Fruit fly (Drosophila melanogaster): ENCODE data around the gene CG14631.

The CG14631 gene

DNA sequence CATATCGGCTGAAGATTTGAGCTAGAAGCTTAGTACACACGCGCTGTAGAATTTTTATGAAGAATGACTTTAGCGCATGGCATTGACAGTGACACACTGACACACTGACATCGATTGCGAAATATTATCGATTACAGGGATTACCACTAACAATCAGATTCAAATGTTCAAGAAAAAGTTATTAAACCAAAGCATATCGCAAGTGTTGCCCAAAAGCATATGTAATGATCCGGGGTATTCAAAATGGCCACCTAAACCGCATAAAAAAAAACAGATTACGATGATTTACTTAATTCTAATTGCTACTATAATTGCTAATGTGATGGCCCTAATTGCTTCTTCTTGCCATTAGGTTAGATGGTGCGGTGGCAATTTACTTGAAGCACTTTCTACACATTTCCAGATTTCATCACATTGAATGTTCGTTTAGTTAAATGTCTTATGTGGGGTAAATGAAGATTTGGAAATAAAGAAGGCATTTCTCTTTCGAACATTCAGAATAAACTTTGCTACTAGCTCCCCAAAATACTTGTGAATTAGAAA, at the start of gene CG14631, which contains the start of gene TfIIA-S-2:
Gene CG14631, plus strand, starts transcription at position 493 of the 543 bp plus-strand sequence.
Gene TfIIA-S-2, minus strand, starts transcription at position 101 of the 543 bp plus-strand sequence.
- TF ChIP-seq CTCF (optimal IDR thresholded peaks at IDR 0.05) (no peak), CG8478 (optimal IDR thresholded peaks at IDR 0.05) (no peak)

dm6 chrX:964012-964411, 47.8 kb upstream of the CG14631 start:
- TF ChIP-seq CG8478 (optimal IDR thresholded peaks at IDR 0.05) (no peak), CTCF (optimal IDR thresholded peaks at IDR 0.05) (no peak)

dm6 chrX:966818-967217, 45.0 kb upstream of the CG14631 start:
- TF ChIP-seq CG8478 (optimal IDR thresholded peaks at IDR 0.05), result no peak
- TF ChIP-seq CTCF (optimal IDR thresholded peaks at IDR 0.05), result no peak

DNA sequence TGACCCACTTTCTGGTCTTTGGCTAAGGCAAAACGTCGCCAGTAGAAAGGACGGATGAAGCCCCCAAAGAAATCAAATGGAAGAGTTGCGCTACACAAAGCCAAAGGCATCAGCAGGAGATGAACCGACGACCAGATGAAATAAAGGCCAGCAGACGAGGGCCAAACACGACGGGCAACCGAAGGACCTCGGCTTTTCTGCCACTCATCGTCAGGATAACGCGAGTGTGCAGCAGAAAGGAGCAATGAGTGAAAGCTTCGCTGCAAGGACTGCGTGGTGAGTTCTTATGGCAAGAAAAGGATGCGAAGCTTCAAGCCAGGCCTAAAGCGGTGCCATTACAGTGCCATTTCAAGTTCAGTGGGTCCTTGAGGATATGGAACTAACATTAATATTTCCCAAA, 25.9 kb upstream of the CG14631 start:
- TF ChIP-seq CG8478 (optimal IDR thresholded peaks at IDR 0.05) (no peak), CTCF (optimal IDR thresholded peaks at IDR 0.05) (no peak)

- TF ChIP-seq CTCF (optimal IDR thresholded peaks at IDR 0.05) (no peak), CG8478 (optimal IDR thresholded peaks at IDR 0.05) (no peak)
Observed at dm6 chrX:990218-990617, 21.6 kb upstream of the CG14631 start, which contains the start of gene CG18823. TSS of gene CG18823 (plus strand) at chrX:990518.

DNA sequence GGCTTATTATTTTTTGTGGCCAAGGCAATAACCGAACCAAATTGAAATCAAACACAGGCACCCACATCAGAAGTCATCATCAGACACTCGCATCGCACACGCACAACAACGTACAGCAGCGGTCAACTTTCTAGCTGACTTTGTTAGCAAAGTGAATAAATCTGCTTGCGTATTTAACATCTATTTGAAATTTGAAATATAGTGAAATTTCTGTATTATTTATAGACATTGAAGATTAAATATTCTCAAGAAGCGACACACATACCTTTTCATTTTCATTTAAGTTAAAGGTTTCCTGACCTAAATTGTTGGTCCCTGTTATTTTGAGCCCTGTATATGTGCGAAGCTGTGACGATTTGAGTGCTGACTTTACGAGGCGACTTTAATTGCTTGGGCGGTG, 13.0 kb upstream of the CG14631 start:
- TF ChIP-seq CG8478 (optimal IDR thresholded peaks at IDR 0.05) (no peak), CTCF (optimal IDR thresholded peaks at IDR 0.05) (no peak)

dm6 chrX:1006182-1006581, 5.7 kb upstream of the CG14631 start:
- no peak for TF ChIP-seq CG8478 (optimal IDR thresholded peaks at IDR 0.05)

DNA sequence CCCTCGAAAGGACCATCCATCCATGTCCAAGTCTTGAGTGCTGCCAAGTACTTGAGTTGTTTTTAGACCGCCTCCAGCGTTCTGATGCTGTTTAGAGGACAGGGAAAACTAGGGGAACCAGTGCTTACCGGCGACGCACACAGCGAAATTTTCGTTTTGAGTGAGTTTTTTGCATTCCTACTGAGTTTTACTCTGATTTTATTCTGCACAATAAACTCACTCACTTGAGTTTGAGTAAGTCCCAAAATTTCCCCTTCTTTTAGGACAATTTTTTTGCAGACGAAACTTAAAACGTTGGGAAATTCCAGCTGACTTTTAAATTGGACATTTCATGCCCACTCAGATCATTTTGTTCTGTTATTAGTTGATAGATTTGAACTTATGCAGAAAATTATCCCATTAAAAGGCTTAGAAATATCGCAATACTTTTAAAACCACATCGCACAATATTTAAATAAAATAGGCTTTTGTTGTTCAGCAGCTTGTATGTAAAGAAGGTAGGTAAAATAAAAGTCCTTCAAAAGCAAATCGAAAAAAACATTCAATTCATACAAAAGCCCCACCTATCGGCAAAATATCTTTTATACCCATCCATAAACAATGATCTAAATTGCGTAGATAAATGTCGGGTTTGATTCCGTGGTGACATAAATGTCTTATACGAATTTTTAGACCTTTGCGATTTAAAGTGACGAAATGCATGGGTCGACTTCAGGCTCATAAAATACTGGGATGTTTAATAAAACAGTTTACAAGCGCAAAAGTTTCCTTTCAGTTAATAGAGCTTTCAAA, 2.2 kb upstream of the CG14631 start:
- TF ChIP-seq CTCF (optimal IDR thresholded peaks at IDR 0.05) (peak; percentile 74 to 85), CG8478 (optimal IDR thresholded peaks at IDR 0.05) (no peak)

DNA sequence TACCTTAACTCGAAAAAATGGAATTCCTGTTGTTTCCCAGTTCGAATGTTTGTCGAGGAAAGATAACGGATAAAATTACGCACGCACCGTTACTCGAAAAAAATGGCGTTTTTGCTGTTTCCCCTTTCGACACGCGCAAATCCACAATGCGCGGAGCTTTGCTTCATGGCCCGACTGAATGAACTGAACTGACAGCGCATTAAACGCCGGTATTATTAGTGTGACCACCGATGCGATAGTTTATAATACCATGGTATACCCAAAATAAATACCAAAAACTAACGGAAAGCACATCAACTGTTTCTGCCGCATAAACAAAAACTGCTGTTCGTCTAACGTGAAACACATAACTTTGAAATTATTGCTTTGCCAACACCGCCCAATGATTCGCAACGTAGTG, 14.7 kb downstream of the CG14631 start, which contains the start of the genes CG32814, CG11638 and CG3021:
Gene CG32814, minus strand, starts transcription at position 190 of the 400 bp plus-strand sequence.
Gene CG11638, minus strand, starts transcription at position 193 of the 400 bp plus-strand sequence.
Gene CG3021, plus strand, starts transcription at position 281 of the 400 bp plus-strand sequence.
- TF ChIP-seq CG8478 (optimal IDR thresholded peaks at IDR 0.05) (no peak), CTCF (optimal IDR thresholded peaks at IDR 0.05) (peak in 1 of 2 experiments; percentile 13)

dm6 chrX:1030478-1030877, 18.6 kb downstream of the CG14631 start, which contains the start of the genes Cdc45 and Rpp21:
TSS of gene Cdc45 (minus strand) at chrX:1030556.
TSS of gene Rpp21 (plus strand) at chrX:1030758.
- TF ChIP-seq CTCF (optimal IDR thresholded peaks at IDR 0.05) (peak in 1 of 2 experiments; percentile 28), CG8478 (optimal IDR thresholded peaks at IDR 0.05) (no peak)

DNA sequence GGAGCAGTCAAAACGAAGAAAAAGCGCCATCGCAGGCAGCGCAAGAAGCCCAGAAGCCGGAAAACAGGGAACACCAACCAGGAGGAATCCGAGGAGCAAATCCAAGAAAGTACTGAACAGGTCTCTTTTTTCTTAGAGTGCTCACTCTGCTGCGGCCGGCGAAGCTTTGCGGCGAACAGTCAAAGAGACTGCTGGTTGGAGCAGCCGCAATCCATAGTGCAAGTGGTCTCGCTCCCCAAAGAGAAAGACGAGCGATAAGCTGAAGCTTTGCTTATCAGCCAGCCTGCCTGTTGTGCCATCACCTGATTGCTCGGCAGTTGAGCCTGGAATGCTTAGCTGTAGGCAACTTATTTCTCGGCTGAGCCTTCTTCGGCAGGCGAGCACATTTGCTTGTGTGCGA, 19.4 kb downstream of the CG14631 start, which contains the start of gene CG14630:
Gene CG14630, plus strand, starts transcription at position 301 of the 400 bp plus-strand sequence.
- TF ChIP-seq CG8478 (optimal IDR thresholded peaks at IDR 0.05) (no peak), CTCF (optimal IDR thresholded peaks at IDR 0.05) (no peak)

- TF ChIP-seq CTCF (optimal IDR thresholded peaks at IDR 0.05), result no peak
- TF ChIP-seq CG8478 (optimal IDR thresholded peaks at IDR 0.05), result no peak
Observed at dm6 chrX:1033066-1033465, 21.2 kb downstream of the CG14631 start.

dm6 chrX:1041407-1042038, 29.7 kb downstream of the CG14631 start:
- TF ChIP-seq CTCF (optimal IDR thresholded peaks at IDR 0.05), result no peak
- TF ChIP-seq CG8478 (optimal IDR thresholded peaks at IDR 0.05), result no peak

DNA sequence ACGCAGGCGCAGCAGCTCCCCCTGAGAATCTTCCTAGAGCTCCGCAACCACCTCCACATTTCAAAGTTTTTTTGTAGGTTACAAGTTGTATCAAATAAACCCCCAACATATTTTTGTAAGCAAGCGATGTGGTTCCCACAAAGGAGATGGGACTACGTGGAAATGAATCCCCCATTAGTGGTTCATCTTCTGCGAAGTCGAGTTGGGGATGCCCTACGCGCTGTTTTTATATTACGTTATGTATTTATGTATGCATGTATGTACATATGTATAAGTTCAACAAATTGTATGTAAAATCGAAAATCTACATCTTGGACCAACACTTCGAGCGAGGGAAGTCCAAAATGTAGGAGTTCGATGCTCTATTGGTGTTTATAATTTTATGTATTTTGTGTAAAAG, 34.1 kb downstream of the CG14631 start, which contains the start of gene CG42259:
Gene CG42259, plus strand, starts transcription at position 301 of the 400 bp plus-strand sequence.
- TF ChIP-seq CTCF (optimal IDR thresholded peaks at IDR 0.05), result no peak
- TF ChIP-seq CG8478 (optimal IDR thresholded peaks at IDR 0.05), result no peak

dm6 chrX:1047695-1048094, 35.9 kb downstream of the CG14631 start:
- no peak for TF ChIP-seq CTCF (optimal IDR thresholded peaks at IDR 0.05)
- TF ChIP-seq CG8478 (optimal IDR thresholded peaks at IDR 0.05), result no peak

Measured in S2 (cell line).